Worm (Caenorhabditis elegans): ENCODE data around the gene sek-5.

Gene sek-5

ce11 chrX:5382778-5383177, 5.4 kb downstream of the sek-5 start:
- no peak for TF ChIP-seq dmd-9 (GFP tag; IDR thresholded peaks at IDR 0.05)
- TF ChIP-seq unc-62 (GFP tag; optimal IDR thresholded peaks at IDR 0.05 in 1 of 2): peak in 1 of 2 experiments; percentile 87
- no peak for TF ChIP-seq unc-62 (tag; optimal IDR thresholded peaks at IDR 0.05)

ce11 chrX:5386558-5386957, 9.2 kb downstream of the sek-5 start, which contains the start of gene kcnl-3:
TSS of gene kcnl-3 (plus strand) at chrX:5386858.
- TF ChIP-seq arid-1 (GFP tag; conservative IDR thresholded peaks at IDR 0.05) (no peak), daf-8 (GFP tag; IDR thresholded peaks at IDR 0.05) (no peak), aha-1 (tag) (peak; percentile 15), Y75B8A.6 (GFP tag; IDR thresholded peaks at IDR 0.05) (no peak)

ce11 chrX:5387629-5388028, 10.2 kb downstream of the sek-5 start:
- TF ChIP-seq ceh-28 (tag; optimal IDR thresholded peaks at IDR 0.05) (no peak), aha-1 (tag) (no peak), pha-4 (GFP tag; IDR thresholded peaks at IDR 0.05) (no peak), pha-4 (tag; optimal IDR thresholded peaks at IDR 0.05) (no peak), tra-1 (GFP tag; IDR thresholded peaks at IDR 0.05) (no peak), lin-39 (tag; optimal IDR thresholded peaks at IDR 0.05) (no peak), mep-1 (tag; optimal IDR thresholded peaks at IDR 0.05) (no peak)

- no peak for TF ChIP-seq ceh-82 (tag; optimal IDR thresholded peaks at IDR 0.05)
- no peak for TF ChIP-seq daf-8 (GFP tag; IDR thresholded peaks at IDR 0.05)
- TF ChIP-seq nhr-28 (tag; optimal IDR thresholded peaks at IDR 0.05): peak; percentile 38
- TF ChIP-seq F37D6.2 (tag; optimal IDR thresholded peaks at IDR 0.05): no peak
- no peak for TF ChIP-seq sdz-12 (GFP tag; optimal IDR thresholded peaks at IDR 0.05)
- no peak for TF ChIP-seq dpl-1 (GFP tag; optimal IDR thresholded peaks at IDR 0.05)
- no peak for TF ChIP-seq fos-1 (tag; optimal IDR thresholded peaks at IDR 0.05)
- TF ChIP-seq dmd-8 (GFP tag; IDR thresholded peaks at IDR 0.05): no peak
- TF ChIP-seq ztf-7 (tag; optimal IDR thresholded peaks at IDR 0.05): no peak
- no peak for TF ChIP-seq hlh-30 (tag; optimal IDR thresholded peaks at IDR 0.05; ENCODE audit: insufficient read depth)
- TF ChIP-seq pqm-1 (tag; optimal IDR thresholded peaks at IDR 0.05): peak; percentile 38
- no peak for TF ChIP-seq nhr-10 (tag; optimal IDR thresholded peaks at IDR 0.05)
- no peak for TF ChIP-seq zip-11 (GFP tag; IDR thresholded peaks at IDR 0.05)
- TF ChIP-seq nhr-77 (tag; optimal IDR thresholded peaks at IDR 0.05): no peak
- no peak for TF ChIP-seq daf-16 (GFP tag; optimal IDR thresholded peaks at IDR 0.05)
- TF ChIP-seq daf-16 (tag; optimal IDR thresholded peaks at IDR 0.05): peak; percentile 14
These were observed 19.9 kb downstream of the sek-5 start, which contains the start of gene C03F11.2 for ce11 chrX:5397300-5397699. TSS of gene C03F11.2 (minus strand) at chrX:5397400.

- TF ChIP-seq nhr-6 (tag; optimal IDR thresholded peaks at IDR 0.05) (no peak), jun-1 (tag; optimal IDR thresholded peaks at IDR 0.05) (no peak), attf-4 (tag; optimal IDR thresholded peaks at IDR 0.05) (no peak), dmd-6 (GFP tag; IDR thresholded peaks at IDR 0.05) (peak; percentile 82), madf-5 (GFP tag; IDR thresholded peaks at IDR 0.05) (no peak), mxl-3 (GFP tag; optimal IDR thresholded peaks at IDR 0.05) (peak; percentile 25), pqm-1 (tag; optimal IDR thresholded peaks at IDR 0.05) (peak; percentile 97), nhr-28 (tag; optimal IDR thresholded peaks at IDR 0.05) (peak; percentile 89), aly-2 (tag; optimal IDR thresholded peaks at IDR 0.05) (no peak), hmg-1.1 (GFP tag; IDR thresholded peaks at IDR 0.05) (no peak), nhr-77 (tag; optimal IDR thresholded peaks at IDR 0.05) (peak; percentile 69), hlh-11 (tag; optimal IDR thresholded peaks at IDR 0.05) (peak; percentile 71), lir-3 (tag; optimal IDR thresholded peaks at IDR 0.05) (no peak), ceh-82 (tag; optimal IDR thresholded peaks at IDR 0.05) (no peak), hlh-30 (tag; optimal IDR thresholded peaks at IDR 0.05; ENCODE audit: insufficient read depth) (peak; percentile 2), mes-2 (tag; optimal IDR thresholded peaks at IDR 0.05; ENCODE audit: poor library complexity, severe bottlenecking) (peak; percentile 13), daf-16 (GFP tag; optimal IDR thresholded peaks at IDR 0.05) (no peak), daf-16 (tag; optimal IDR thresholded peaks at IDR 0.05) (peak; percentile 81), ZK337.2 (GFP tag; IDR thresholded peaks at IDR 0.05) (no peak), nhr-42 (GFP tag; IDR thresholded peaks at IDR 0.05) (no peak), php-3 (GFP tag; IDR thresholded peaks at IDR 0.05) (0 out of 2 replicates have a peak, but pooled peaks have one; percentile 41), madf-9 (GFP tag; conservative IDR thresholded peaks at IDR 0.05) (no peak), dve-1 (tag; optimal IDR thresholded peaks at IDR 0.05; ENCODE audit: insufficient read depth) (peak; percentile 32), ctbp-1 (GFP tag; IDR thresholded peaks at IDR 0.05) (no peak)
These were observed 23.1 kb downstream of the sek-5 start, which contains the start of gene scav-1 for ce11 chrX:5400524-5400923. TSS of gene scav-1 (minus strand) at chrX:5400584.

Measured in whole organism, L4 larva.